Fruit fly (Drosophila melanogaster): ENCODE results near the gene eIF2Bbeta.

The eIF2Bbeta gene

dm6 chrX:2713776-2714175 is 9.4 kb downstream of the eIF2Bbeta start, which contains the start of the genes CG2685 and CG2694:
TSS of gene CG2685 (minus strand) at chrX:2713960.
TSS of gene CG2694 (plus strand) at chrX:2714079.
- TF ChIP-seq usp (GFP tag; optimal IDR thresholded peaks at IDR 0.05) (no peak), CG8478 (optimal IDR thresholded peaks at IDR 0.05) (no peak), pan (optimal IDR thresholded peaks at IDR 0.05) (no peak), EcR (GFP tag; optimal IDR thresholded peaks at IDR 0.05) (no peak)

dm6 chrX:2714730-2715129 is 10.4 kb downstream of the eIF2Bbeta start:
- TF ChIP-seq usp (GFP tag; optimal IDR thresholded peaks at IDR 0.05) (no peak), pan (optimal IDR thresholded peaks at IDR 0.05) (no peak), psq (optimal IDR thresholded peaks at IDR 0.05) (no peak), Dll (optimal IDR thresholded peaks at IDR 0.05) (no peak), EcR (GFP tag; optimal IDR thresholded peaks at IDR 0.05) (no peak), CG8478 (optimal IDR thresholded peaks at IDR 0.05) (no peak)

dm6 chrX:2720122-2720521 is 15.8 kb downstream of the eIF2Bbeta start, which contains the start of gene CG2701:
TSS of gene CG2701 (minus strand) at chrX:2720327.
- TF ChIP-seq EcR (GFP tag; optimal IDR thresholded peaks at IDR 0.05) (no peak), usp (GFP tag; optimal IDR thresholded peaks at IDR 0.05) (no peak), pan (optimal IDR thresholded peaks at IDR 0.05) (no peak), Dll (optimal IDR thresholded peaks at IDR 0.05) (no peak), CG8478 (optimal IDR thresholded peaks at IDR 0.05) (no peak), psq (optimal IDR thresholded peaks at IDR 0.05) (no peak)

DNA sequence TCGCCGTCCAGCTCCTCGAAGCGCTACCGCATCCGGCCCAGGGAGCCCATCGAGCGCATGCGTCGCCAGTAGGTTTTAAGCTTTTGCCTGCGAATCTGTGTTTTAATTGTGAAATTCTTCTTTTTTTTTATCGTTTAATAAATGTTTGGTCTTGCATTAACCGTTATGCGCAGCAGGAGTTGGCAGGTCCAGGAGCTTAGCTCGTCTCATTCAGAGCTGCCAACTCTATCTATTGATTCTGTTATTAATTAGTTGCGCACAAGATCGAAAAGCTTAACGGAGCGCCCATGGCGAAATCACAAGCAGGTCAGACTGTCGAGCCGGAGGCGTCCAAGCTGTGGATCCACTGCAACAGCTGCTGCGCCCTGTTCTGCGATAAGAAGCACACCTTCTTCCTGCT is 22.0 kb downstream of the eIF2Bbeta start, which contains the start of gene vilya:
Gene vilya, plus strand, starts transcription at position 259 of the 400 bp plus-strand sequence.
- TF ChIP-seq psq (optimal IDR thresholded peaks at IDR 0.05) = no peak
- TF ChIP-seq CG8478 (optimal IDR thresholded peaks at IDR 0.05) = no peak
- TF ChIP-seq EcR (GFP tag; optimal IDR thresholded peaks at IDR 0.05) = no peak

- no peak for TF ChIP-seq Dll (optimal IDR thresholded peaks at IDR 0.05)
- TF ChIP-seq CG8478 (optimal IDR thresholded peaks at IDR 0.05) = no peak
- TF ChIP-seq EcR (GFP tag; optimal IDR thresholded peaks at IDR 0.05) = no peak
- TF ChIP-seq psq (optimal IDR thresholded peaks at IDR 0.05) = no peak
- no peak for TF ChIP-seq usp (GFP tag; optimal IDR thresholded peaks at IDR 0.05)
- TF ChIP-seq pan (optimal IDR thresholded peaks at IDR 0.05) = no peak
Observed at dm6 chrX:2727506-2727905, 23.1 kb downstream of the eIF2Bbeta start, which contains the start of gene dwg. TSS of gene dwg (plus strand) at chrX:2727698.

DNA sequence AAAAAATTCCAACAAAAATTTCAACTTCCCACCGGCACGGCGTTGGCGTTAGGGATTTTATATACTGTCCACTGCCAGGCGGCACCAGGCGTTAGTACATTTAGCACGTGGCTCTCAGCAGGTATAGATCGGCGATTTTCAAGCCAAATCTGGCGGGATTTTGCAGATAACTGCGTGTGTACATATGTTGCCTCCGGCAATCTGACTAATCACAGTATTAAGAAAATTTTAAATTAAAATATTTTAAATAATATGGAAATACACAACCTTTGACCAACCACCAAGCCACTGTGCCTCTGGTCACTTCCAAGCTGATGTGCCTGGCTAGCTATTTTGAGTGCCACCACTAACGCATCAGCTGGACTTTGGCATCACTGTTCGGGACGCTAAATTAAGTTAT is 27.8 kb downstream of the eIF2Bbeta start, which contains the start of the genes ttm50 and CG2712:
Gene ttm50, minus strand, starts transcription at position 64 of the 400 bp plus-strand sequence.
Gene CG2712, plus strand, starts transcription at position 343 of the 400 bp plus-strand sequence.
- TF ChIP-seq pan (optimal IDR thresholded peaks at IDR 0.05) (no peak), EcR (GFP tag; optimal IDR thresholded peaks at IDR 0.05) (no peak), CG8478 (optimal IDR thresholded peaks at IDR 0.05) (no peak), psq (optimal IDR thresholded peaks at IDR 0.05) (no peak), usp (GFP tag; optimal IDR thresholded peaks at IDR 0.05) (no peak), Dll (optimal IDR thresholded peaks at IDR 0.05) (no peak)

dm6 chrX:2738663-2739062 is 34.3 kb downstream of the eIF2Bbeta start, which contains the start of gene crm:
TSS of gene crm (minus strand) at chrX:2738773.
- TF ChIP-seq EcR (GFP tag; optimal IDR thresholded peaks at IDR 0.05) (no peak), psq (optimal IDR thresholded peaks at IDR 0.05) (no peak), Dll (optimal IDR thresholded peaks at IDR 0.05) (no peak), CG8478 (optimal IDR thresholded peaks at IDR 0.05) (no peak), usp (GFP tag; optimal IDR thresholded peaks at IDR 0.05) (no peak), pan (optimal IDR thresholded peaks at IDR 0.05) (no peak)

DNA sequence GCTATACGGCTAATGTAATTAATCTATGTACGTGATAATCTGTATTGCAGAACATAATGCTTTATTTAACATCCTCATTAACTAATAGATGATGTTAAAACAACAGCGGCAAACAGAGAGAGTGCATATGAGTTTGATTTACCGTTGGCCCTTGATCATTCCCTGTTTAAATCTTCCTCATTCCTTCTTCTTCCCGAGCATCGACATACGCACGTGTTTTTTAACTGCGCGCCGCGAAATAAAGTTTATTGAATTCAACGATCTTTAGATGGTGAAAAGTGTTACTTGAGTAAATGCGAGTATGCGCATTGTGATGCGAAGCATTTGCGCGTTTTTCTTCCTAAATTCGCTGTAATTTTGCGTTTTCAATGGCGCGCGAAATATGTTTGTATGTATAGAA is 35.7 kb downstream of the eIF2Bbeta start, which contains the start of gene kirre:
Gene kirre, plus strand, starts transcription at position 301 of the 400 bp plus-strand sequence.
- TF ChIP-seq usp (GFP tag; optimal IDR thresholded peaks at IDR 0.05) = no peak
- no peak for TF ChIP-seq CG8478 (optimal IDR thresholded peaks at IDR 0.05)

DNA sequence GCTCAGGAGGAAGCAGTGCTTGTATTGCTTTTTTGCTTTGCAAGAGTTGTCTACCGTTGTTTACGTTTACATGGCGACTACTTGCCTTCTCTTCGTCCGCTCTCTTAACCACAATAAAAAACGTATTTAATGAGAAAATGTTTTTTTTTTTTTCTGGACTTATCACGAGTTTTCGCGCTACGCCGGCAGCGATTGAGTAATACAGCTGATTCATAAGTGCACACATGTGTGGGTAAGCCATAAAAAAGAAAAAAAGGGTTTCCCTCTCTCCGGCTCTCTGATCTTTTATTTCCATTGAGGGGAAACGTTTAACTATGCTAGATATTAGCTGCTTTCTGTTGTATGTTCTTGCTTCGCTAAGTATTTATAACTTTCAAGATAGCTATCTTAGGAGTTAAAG is 37.7 kb downstream of the eIF2Bbeta start:
- no peak for TF ChIP-seq psq (optimal IDR thresholded peaks at IDR 0.05)
- no peak for TF ChIP-seq CG8478 (optimal IDR thresholded peaks at IDR 0.05)
- no peak for TF ChIP-seq EcR (GFP tag; optimal IDR thresholded peaks at IDR 0.05)
- no peak for TF ChIP-seq usp (GFP tag; optimal IDR thresholded peaks at IDR 0.05)
- no peak for TF ChIP-seq pan (optimal IDR thresholded peaks at IDR 0.05)
- no peak for TF ChIP-seq Dll (optimal IDR thresholded peaks at IDR 0.05)

DNA sequence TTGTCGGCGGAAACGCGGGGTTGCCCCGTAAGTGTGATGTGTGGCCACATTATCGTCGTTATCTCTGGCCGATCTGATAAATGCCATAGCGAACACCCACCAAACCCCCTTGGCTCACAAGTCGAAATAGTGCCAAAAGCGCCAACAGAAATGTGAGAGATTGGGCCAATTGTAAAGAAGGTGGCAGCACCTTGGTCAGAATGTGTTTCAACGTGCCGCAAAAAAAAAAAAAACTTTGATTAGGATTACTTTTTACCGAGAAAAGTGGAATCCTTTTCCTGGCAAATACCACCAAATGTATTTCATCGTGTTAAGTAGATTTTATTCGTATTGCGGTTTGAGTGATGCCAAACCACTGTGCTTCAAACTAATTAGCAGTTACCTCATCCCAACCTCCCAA is 38.6 kb downstream of the eIF2Bbeta start:
- TF ChIP-seq pan (optimal IDR thresholded peaks at IDR 0.05) = no peak
- no peak for TF ChIP-seq EcR (GFP tag; optimal IDR thresholded peaks at IDR 0.05)
- no peak for TF ChIP-seq CG8478 (optimal IDR thresholded peaks at IDR 0.05)
- TF ChIP-seq Dll (optimal IDR thresholded peaks at IDR 0.05) = no peak
- TF ChIP-seq psq (optimal IDR thresholded peaks at IDR 0.05) = no peak
- TF ChIP-seq usp (GFP tag; optimal IDR thresholded peaks at IDR 0.05) = no peak

dm6 chrX:2743601-2744000 is 39.2 kb downstream of the eIF2Bbeta start:
- TF ChIP-seq CG8478 (optimal IDR thresholded peaks at IDR 0.05) (no peak), psq (optimal IDR thresholded peaks at IDR 0.05) (no peak), Dll (optimal IDR thresholded peaks at IDR 0.05) (no peak), EcR (GFP tag; optimal IDR thresholded peaks at IDR 0.05) (no peak), pan (optimal IDR thresholded peaks at IDR 0.05) (no peak), usp (GFP tag; optimal IDR thresholded peaks at IDR 0.05) (no peak)

DNA sequence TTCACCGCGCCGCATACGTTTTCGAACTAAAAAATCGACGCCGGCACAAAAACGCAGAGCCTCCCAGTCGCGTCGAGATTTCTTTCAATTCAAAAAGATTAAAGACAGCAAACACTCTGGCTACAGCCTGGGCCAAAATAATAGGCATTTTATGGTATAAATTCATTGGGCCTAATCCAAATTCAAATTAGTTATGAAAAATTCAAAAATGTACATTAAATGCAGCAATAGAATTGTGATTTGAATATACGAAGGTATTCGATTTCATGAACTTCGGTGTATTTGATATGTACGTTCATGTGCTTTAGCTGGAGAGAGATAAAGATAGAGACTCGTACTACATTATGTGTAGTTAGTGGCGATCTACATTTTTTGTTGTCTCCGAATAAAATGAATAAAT is 39.7 kb downstream of the eIF2Bbeta start, which contains the start of gene Syx4:
Gene Syx4, minus strand, starts transcription at position 35 of the 400 bp plus-strand sequence.
- no peak for TF ChIP-seq psq (optimal IDR thresholded peaks at IDR 0.05)
- TF ChIP-seq CG8478 (optimal IDR thresholded peaks at IDR 0.05) = no peak
- no peak for TF ChIP-seq pan (optimal IDR thresholded peaks at IDR 0.05)
- no peak for TF ChIP-seq EcR (GFP tag; optimal IDR thresholded peaks at IDR 0.05)
- TF ChIP-seq usp (GFP tag; optimal IDR thresholded peaks at IDR 0.05) = no peak
- no peak for TF ChIP-seq Dll (optimal IDR thresholded peaks at IDR 0.05)

DNA sequence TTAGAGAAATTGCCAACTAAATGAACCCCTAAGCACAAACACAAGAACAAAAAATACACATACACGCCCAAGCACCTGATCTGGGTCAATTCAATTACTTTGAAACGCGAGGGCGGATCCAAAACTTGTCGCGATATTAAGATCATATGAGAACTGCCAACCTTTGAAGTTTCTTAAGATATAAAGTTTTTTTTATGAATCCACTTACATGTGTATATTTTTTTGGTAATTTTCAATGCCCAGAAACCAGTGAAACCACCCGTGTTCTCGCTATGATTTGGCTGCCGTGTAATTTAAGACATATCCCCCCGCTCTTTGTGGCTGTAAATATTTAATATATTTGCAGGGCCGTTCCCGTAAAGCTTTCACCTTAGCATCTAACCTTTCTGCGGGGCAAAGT is 45.3 kb downstream of the eIF2Bbeta start:
- TF ChIP-seq CG8478 (optimal IDR thresholded peaks at IDR 0.05) (no peak), EcR (GFP tag; optimal IDR thresholded peaks at IDR 0.05) (no peak), pan (optimal IDR thresholded peaks at IDR 0.05) (no peak), Dll (optimal IDR thresholded peaks at IDR 0.05) (no peak), usp (GFP tag; optimal IDR thresholded peaks at IDR 0.05) (no peak), psq (optimal IDR thresholded peaks at IDR 0.05) (no peak)
